Fruit fly (Drosophila melanogaster) Kc167 (cell line): ENCODE results near the gene mAChR-B.
"Not testable (repeated sequence)": the region's sequence is repeated elsewhere in the genome, so short reads cannot be mapped to it uniquely, and the experiment has no call there.

Source experiments
- Myc ChIP-seq: fragments of >200 bp; optimal IDR thresholded peaks from 2 replicates; lab custom pipeline; 2017; ENCODE audit warnings: missing external identifiers
- Sin3A ChIP-seq: fragments of >200 bp; optimal IDR thresholded peaks from 2 replicates; lab custom pipeline; 2018; ENCODE audit warnings: missing external identifiers
- h ChIP-seq: fragments of >200 bp; optimal IDR thresholded peaks from 3 replicates; lab custom pipeline; 2018; ENCODE audit warnings: missing external identifiers
- insv ChIP-seq: fragments of >200 bp; optimal IDR thresholded peaks from 3 replicates; lab custom pipeline; 2018; ENCODE audit warnings: missing external identifiers
- psq ChIP-seq: fragments of >200 bp; optimal IDR thresholded peaks from 2 replicates; lab custom pipeline; 2017; ENCODE audit warnings: missing external identifiers
- ttk ChIP-seq: sonication (Bioruptor generic); optimal IDR thresholded peaks from 2 replicates; lab custom pipeline; 2017; ENCODE audit warnings: missing external identifiers

The mAChR-B gene

DNA sequence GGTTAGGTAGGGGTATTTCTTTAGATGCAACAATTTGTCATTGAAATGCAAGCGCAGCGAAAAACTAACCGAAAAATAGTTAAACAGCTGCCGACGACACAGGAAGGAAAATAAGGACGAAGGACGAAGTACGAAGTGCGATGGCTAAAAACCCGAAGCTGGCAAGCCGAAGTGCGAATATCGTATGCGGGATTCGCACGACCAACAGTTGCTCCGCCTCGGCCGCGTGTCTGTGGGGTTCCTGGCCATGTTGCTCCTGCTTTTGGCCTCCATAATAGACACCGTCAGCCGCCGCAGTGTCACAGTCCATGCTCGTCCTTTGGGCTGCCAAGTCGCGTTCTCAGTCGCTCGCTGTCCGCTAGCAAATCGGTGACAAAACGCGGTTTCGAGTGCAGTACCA, at the start of gene mAChR-B:
TSS of gene mAChR-B (plus strand) at position 301 of the 400 bp plus-strand sequence.
- TF ChIP-seq insv (no peak), Myc (no peak), Sin3A (lab: Kevin White, UChicago) (no peak), h (no peak), ttk (lab: Kevin White, UChicago) (no peak), psq (lab: Kevin White, UChicago) (no peak)

dm6 chr3R:8013121-8014009, 45.7 kb upstream of the mAChR-B start, which contains the start of the genes CG10435 and Pbp95:
Gene CG10435 (minus strand): TSS chr3R:8013201.
Gene Pbp95 (plus strand): TSS chr3R:8013791.
- TF ChIP-seq psq (lab: Kevin White, UChicago) (no peak), insv (no peak), ttk (lab: Kevin White, UChicago) (no peak), Myc (no peak), Sin3A (lab: Kevin White, UChicago) (no peak), h (no peak)

dm6 chr3R:8026515-8026914, 32.6 kb upstream of the mAChR-B start:
- no peak for TF ChIP-seq insv
- TF ChIP-seq Sin3A (lab: Kevin White, UChicago), result no peak
- no peak for TF ChIP-seq Myc
- TF ChIP-seq psq (lab: Kevin White, UChicago), result no peak
- no peak for TF ChIP-seq ttk (lab: Kevin White, UChicago)
- TF ChIP-seq h, result no peak

dm6 chr3R:8027203-8027688, 31.8 kb upstream of the mAChR-B start:
- TF ChIP-seq h (no peak), Myc (no peak), ttk (lab: Kevin White, UChicago) (no peak), psq (lab: Kevin White, UChicago) (no peak), insv (no peak), Sin3A (lab: Kevin White, UChicago) (no peak)

DNA sequence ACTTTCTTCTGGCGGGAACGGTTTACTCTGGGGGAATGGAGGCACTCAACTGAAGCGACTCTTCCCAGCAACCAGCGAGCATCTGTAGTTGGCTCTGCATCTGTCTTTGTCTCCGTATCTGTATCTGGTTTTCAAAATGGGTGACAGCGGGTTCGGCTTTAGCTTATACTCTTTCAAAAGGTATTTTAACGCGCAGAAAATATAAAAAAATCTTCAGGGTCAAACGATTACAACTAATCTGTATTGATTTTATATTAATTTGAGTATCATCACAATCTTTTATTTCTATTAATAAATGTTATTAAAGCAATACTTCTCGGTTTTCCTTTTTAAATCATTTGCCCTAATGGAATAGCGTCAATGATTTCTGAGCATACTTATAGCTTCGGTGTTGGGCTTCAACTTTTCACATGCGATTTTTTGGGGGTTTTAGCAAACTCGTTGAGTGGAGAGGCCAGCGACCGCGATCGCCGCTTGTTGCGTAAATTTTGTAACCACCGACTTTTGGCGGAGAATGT, 29.5 kb upstream of the mAChR-B start, which contains the start of gene ImpE3:
TSS of gene ImpE3 (minus strand) at position 51 of the 518 bp plus-strand sequence.
- no peak for TF ChIP-seq h
- no peak for TF ChIP-seq Sin3A (lab: Kevin White, UChicago)
- no peak for TF ChIP-seq Myc
- no peak for TF ChIP-seq ttk (lab: Kevin White, UChicago)
- TF ChIP-seq insv, result no peak
- TF ChIP-seq psq (lab: Kevin White, UChicago), result no peak

DNA sequence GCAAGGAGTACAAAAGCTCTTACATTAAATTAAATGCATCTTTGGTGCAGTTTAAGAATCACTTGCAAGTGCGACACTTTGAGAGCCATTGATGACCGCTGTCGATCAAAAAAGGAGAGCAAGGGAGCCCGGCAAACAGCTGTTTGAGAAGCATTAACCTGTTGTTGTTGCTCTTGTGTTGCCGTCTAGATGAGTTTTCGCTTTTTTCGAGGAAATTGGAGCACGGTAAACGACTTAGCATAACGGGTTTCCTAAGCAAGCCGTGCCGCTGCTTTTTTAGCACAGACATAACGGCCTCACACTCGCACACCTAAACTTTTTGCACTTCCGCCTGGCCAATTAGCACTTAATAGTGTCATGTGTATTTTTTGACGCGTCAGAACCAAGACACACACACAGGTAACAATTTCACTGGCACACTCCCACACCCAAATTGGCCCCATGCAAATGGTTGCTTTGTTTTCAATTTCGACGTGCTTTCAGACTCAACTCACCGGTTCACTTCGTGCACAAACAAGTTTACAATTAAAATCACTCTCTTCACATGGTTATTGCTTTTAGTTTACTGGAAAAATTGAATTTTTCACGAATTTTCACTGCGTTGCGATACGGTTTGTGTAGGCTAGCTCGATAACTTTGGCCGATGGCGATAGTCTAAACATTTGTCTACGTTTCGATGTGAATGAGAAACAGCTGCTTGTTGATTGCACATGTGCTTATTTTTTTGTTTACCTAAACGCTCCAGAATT, 28.8 kb upstream of the mAChR-B start, which contains the start of the genes CG10903 and CG2747:
TSS of gene CG10903 (plus strand) at position 261 of the 749 bp plus-strand sequence.
TSS of gene CG2747 (minus strand) at position 640 of the 749 bp plus-strand sequence.
- TF ChIP-seq psq (lab: Kevin White, UChicago), result no peak
- TF ChIP-seq insv, result no peak
- no peak for TF ChIP-seq ttk (lab: Kevin White, UChicago)
- no peak for TF ChIP-seq Sin3A (lab: Kevin White, UChicago)
- no peak for TF ChIP-seq Myc
- no peak for TF ChIP-seq h

- TF ChIP-seq Myc (no peak), insv (no peak), Sin3A (lab: Kevin White, UChicago) (no peak), psq (lab: Kevin White, UChicago) (no peak), h (no peak), ttk (lab: Kevin White, UChicago) (no peak)
These were observed 26.1 kb upstream of the mAChR-B start, which contains the start of the genes CG11035 and unc-45 for dm6 chr3R:8032923-8033478. Gene CG11035 (minus strand): TSS chr3R:8033009. Gene unc-45 (plus strand): TSS chr3R:8033301.

dm6 chr3R:8037896-8038295, 21.2 kb upstream of the mAChR-B start:
- TF ChIP-seq ttk (lab: Kevin White, UChicago) (no peak), Myc (no peak), insv (no peak), h (no peak), Sin3A (lab: Kevin White, UChicago) (no peak), psq (lab: Kevin White, UChicago) (no peak)

DNA sequence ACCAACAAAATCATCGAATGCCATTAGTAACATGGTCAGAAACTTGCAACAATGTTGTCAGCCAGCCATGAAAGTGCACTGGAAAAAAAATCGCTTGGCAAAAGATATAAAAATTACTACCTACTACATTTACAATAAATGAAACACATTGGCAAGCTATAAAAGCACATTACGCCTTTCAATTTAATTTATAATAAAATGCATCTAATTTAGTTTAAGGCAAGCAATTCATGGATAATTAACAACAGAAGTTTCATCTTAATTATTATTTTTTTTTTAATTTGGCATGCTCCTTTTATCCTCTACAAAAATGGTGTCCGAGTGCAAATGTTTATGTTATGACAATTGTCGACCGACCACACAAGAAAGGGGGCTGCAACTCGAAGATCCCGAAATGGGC, 20.2 kb upstream of the mAChR-B start:
- TF ChIP-seq Myc, result no peak
- no peak for TF ChIP-seq h
- TF ChIP-seq psq (lab: Kevin White, UChicago), result no peak
- no peak for TF ChIP-seq ttk (lab: Kevin White, UChicago)
- no peak for TF ChIP-seq Sin3A (lab: Kevin White, UChicago)
- no peak for TF ChIP-seq insv

DNA sequence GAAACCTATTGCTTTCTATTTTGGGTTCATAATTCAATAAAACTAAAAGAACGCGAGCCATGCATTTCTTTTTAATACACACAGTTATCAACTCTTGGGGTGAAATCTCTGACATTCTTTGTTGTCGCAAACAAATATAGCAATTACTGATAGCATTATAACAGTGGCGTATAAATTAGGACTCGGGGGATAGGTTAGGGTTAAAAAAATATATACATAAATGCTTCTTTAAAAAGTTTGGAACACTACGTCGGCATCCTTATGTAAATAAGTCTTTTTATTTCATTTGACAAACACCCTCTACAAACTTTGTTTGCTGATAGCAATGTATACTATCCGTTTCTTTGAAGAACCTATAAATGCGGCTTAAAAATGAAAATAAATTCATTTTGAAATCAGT, 18.2 kb upstream of the mAChR-B start, which contains the start of gene CG43060:
TSS of gene CG43060 (plus strand) at position 382 of the 400 bp plus-strand sequence.
- no peak for TF ChIP-seq insv
- no peak for TF ChIP-seq psq (lab: Kevin White, UChicago)
- TF ChIP-seq ttk (lab: Kevin White, UChicago), result no peak
- no peak for TF ChIP-seq Sin3A (lab: Kevin White, UChicago)
- no peak for TF ChIP-seq h
- TF ChIP-seq Myc, result no peak

- not testable (repeated sequence) for TF ChIP-seq insv; Sin3A (lab: Kevin White, UChicago); Myc
These were observed 10.2 kb upstream of the mAChR-B start, which contains the start of gene CG43618 for dm6 chr3R:8048867-8049266. Gene CG43618 (plus strand): TSS chr3R:8049167.
